Fruit fly (Drosophila melanogaster) whole organism, wandering third instar larva: Measurements from ENCODE around the gene CG14282.

Source experiments
- Abd-B ChIP-seq: fragments of >200 bp; optimal IDR thresholded peaks from 2 replicates; lab custom pipeline; 2017; ENCODE audit warnings: missing biosample characterization, missing genetic modification characterization
- CG32264 ChIP-seq: fragments of 200-800 bp; sonication (Bioruptor generic); optimal IDR thresholded peaks from 2 replicates; lab custom pipeline; 2016; ENCODE audit warnings: missing biosample characterization, missing genetic modification characterization
- CG9705 ChIP-seq: fragments of 200-800 bp; sonication (Bioruptor generic); optimal IDR thresholded peaks from 2 replicates; lab custom pipeline; 2018; ENCODE audit warnings: missing biosample characterization, mild to moderate bottlenecking, missing genetic modification characterization
- CrebA ChIP-seq: fragments of 200-800 bp; sonication (Bioruptor generic); optimal IDR thresholded peaks from 2 replicates; lab custom pipeline; 2016; ENCODE audit warnings: missing biosample characterization, mild to moderate bottlenecking, missing genetic modification characterization, borderline replicate concordance
- Dfd ChIP-seq: fragments of >200 bp; optimal IDR thresholded peaks from 2 replicates; lab custom pipeline; 2017; ENCODE audit warnings: missing biosample characterization, missing genetic modification characterization
- Dif ChIP-seq: fragments of 200-275, 200-300 bp; sonication (Bioruptor generic); optimal IDR thresholded peaks from 2 replicates; lab custom pipeline; 2018; ENCODE audit warnings: missing biosample characterization, missing genetic modification characterization; ENCODE audit not compliant: partially characterized antibody
- GATAd ChIP-seq: sonication (Bioruptor generic); optimal IDR thresholded peaks from 2 replicates; lab custom pipeline; 2016; ENCODE audit warnings: missing biosample characterization, missing genetic modification characterization
- HLH106 ChIP-seq: fragments of 200-800 bp; optimal IDR thresholded peaks from 3 replicates; lab custom pipeline; 2019; ENCODE audit warnings: missing biosample characterization, mild to moderate bottlenecking, missing genetic modification characterization, moderate library complexity
- Hnf4 ChIP-seq: fragments of 200-800 bp; sonication (Bioruptor generic); optimal IDR thresholded peaks from 2 replicates; lab custom pipeline; 2016; ENCODE audit warnings: missing biosample characterization, mild to moderate bottlenecking, missing genetic modification characterization
- Hr78 ChIP-seq: fragments of >200 bp; optimal IDR thresholded peaks from 2 replicates; lab custom pipeline; 2017; ENCODE audit warnings: missing biosample characterization, missing genetic modification characterization
- Hr83 ChIP-seq: fragments of 200-300 bp; sonication (Bioruptor generic); optimal IDR thresholded peaks from 2 replicates; lab custom pipeline; 2016; ENCODE audit warnings: missing biosample characterization, mild to moderate bottlenecking, missing genetic modification characterization, moderate library complexity; ENCODE audit not compliant: poor library complexity, severe bottlenecking
- Jra ChIP-seq: sonication (Bioruptor generic); optimal IDR thresholded peaks from 2 replicates; lab custom pipeline; 2016; ENCODE audit warnings: missing biosample characterization, missing genetic modification characterization
- Mio ChIP-seq: sonication (Bioruptor generic); optimal IDR thresholded peaks from 2 replicates; lab custom pipeline; 2016; ENCODE audit warnings: missing biosample characterization, missing genetic modification characterization
- Myc ChIP-seq: fragments of >200 bp; optimal IDR thresholded peaks from 2 replicates; lab custom pipeline; 2017
- N ChIP-seq: fragments of >200 bp; optimal IDR thresholded peaks from 2 replicates; lab custom pipeline; 2018; ENCODE audit warnings: missing biosample characterization, missing external identifiers, missing genetic modification characterization
- OdsH ChIP-seq: fragments of 200-800 bp; sonication (Bioruptor generic); optimal IDR thresholded peaks from 2 replicates; lab custom pipeline; 2016; ENCODE audit warnings: missing biosample characterization, mild to moderate bottlenecking, missing genetic modification characterization
- Rel ChIP-seq, 2 experiments: fragments of 200-800 bp; sonication (Bioruptor generic) in 1 of 2; optimal IDR thresholded peaks; 2 replicates in 1 of 2; 3 replicates in 1 of 2; lab custom pipeline; 2016 to 2019; ENCODE audit warnings: mild to moderate bottlenecking in 2 of 2, missing biosample characterization in 2 of 2, missing genetic modification characterization in 2 of 2, moderate library complexity in 1 of 2
- Sp1 ChIP-seq: fragments of 200-800 bp; sonication (Bioruptor generic); optimal IDR thresholded peaks from 3 replicates; lab custom pipeline; 2019; ENCODE audit warnings: missing biosample characterization, mild to moderate bottlenecking, missing genetic modification characterization, moderate library complexity
- Vsx2 ChIP-seq: fragments of 200-300, 225-300 bp; sonication (Bioruptor generic); optimal IDR thresholded peaks from 2 replicates; lab custom pipeline; 2018; ENCODE audit warnings: missing biosample characterization, missing genetic modification characterization; ENCODE audit not compliant: partially characterized antibody
- br ChIP-seq: fragments of 200-800 bp; sonication (Bioruptor generic); optimal IDR thresholded peaks from 2 replicates; lab custom pipeline; 2016; ENCODE audit warnings: missing biosample characterization, missing genetic modification characterization
- brk ChIP-seq: fragments of 200-800 bp; sonication (Bioruptor generic); optimal IDR thresholded peaks from 2 replicates; lab custom pipeline; 2016; ENCODE audit warnings: missing biosample characterization, mild to moderate bottlenecking, missing genetic modification characterization
- dl ChIP-seq, 2 experiments: fragments of 175-275, 200-275 bp in 1 of 2; fragments of 200-275 bp in 1 of 2; sonication (Bioruptor generic); optimal IDR thresholded peaks; lab custom pipeline; 2018; ENCODE audit warnings: mild to moderate bottlenecking in 2 of 2, missing biosample characterization in 2 of 2, missing genetic modification characterization in 2 of 2, moderate library complexity in 2 of 2; ENCODE audit not compliant: partially characterized antibody in 2 of 2, insufficient read depth in 1 of 2
- dmrt93B ChIP-seq: fragments of 200-800 bp; sonication (Bioruptor generic); optimal IDR thresholded peaks from 2 replicates; lab custom pipeline; 2018; ENCODE audit warnings: missing biosample characterization, mild to moderate bottlenecking, missing genetic modification characterization
- dsf ChIP-seq: sonication (Bioruptor generic); optimal IDR thresholded peaks from 2 replicates; lab custom pipeline; 2016; ENCODE audit warnings: missing biosample characterization, missing genetic modification characterization, borderline replicate concordance
- ey ChIP-seq: fragments of 200-800 bp; sonication (Bioruptor generic); optimal IDR thresholded peaks from 2 replicates; lab custom pipeline; 2016; ENCODE audit warnings: missing biosample characterization, missing genetic modification characterization
- foxo ChIP-seq, 2 experiments: fragments of 200-800 bp; sonication (Bioruptor generic); optimal IDR thresholded peaks; 2 replicates in 1 of 2; 3 replicates in 1 of 2; lab custom pipeline; 2016 to 2017; ENCODE audit warnings: missing biosample characterization in 2 of 2, missing genetic modification characterization in 2 of 2
- fru ChIP-seq: fragments of 200-800 bp; sonication (Bioruptor generic); optimal IDR thresholded peaks from 3 replicates; lab custom pipeline; 2016; ENCODE audit warnings: missing biosample characterization, mild to moderate bottlenecking, missing genetic modification characterization
- h ChIP-seq: fragments of 200-800 bp; sonication (Bioruptor generic); optimal IDR thresholded peaks from 3 replicates; lab custom pipeline; 2016; ENCODE audit warnings: missing biosample characterization, mild to moderate bottlenecking, missing genetic modification characterization
- jim ChIP-seq: fragments of 175-275, 200-325 bp; sonication (Bioruptor generic); optimal IDR thresholded peaks from 2 replicates; lab custom pipeline; 2016; ENCODE audit warnings: missing biosample characterization, mild to moderate bottlenecking, missing genetic modification characterization
- lola ChIP-seq: fragments of >200 bp; optimal IDR thresholded peaks from 2 replicates; lab custom pipeline; 2017; ENCODE audit warnings: missing biosample characterization, missing genetic modification characterization
- pan ChIP-seq: fragments of >200 bp; optimal IDR thresholded peaks from 2 replicates; lab custom pipeline; 2017
- psq ChIP-seq: fragments of 200-800 bp; sonication (Bioruptor generic); optimal IDR thresholded peaks from 3 replicates; lab custom pipeline; 2017; ENCODE audit warnings: missing biosample characterization, mild to moderate bottlenecking, missing genetic modification characterization, moderate library complexity
- rgr ChIP-seq: fragments of 200-800 bp; sonication (Bioruptor generic); optimal IDR thresholded peaks from 3 replicates; lab custom pipeline; 2016; ENCODE audit warnings: missing biosample characterization, mild to moderate bottlenecking, missing genetic modification characterization
- sage ChIP-seq: fragments of 200-800 bp; sonication (Bioruptor generic); optimal IDR thresholded peaks from 2 replicates; lab custom pipeline; 2016; ENCODE audit warnings: missing biosample characterization, mild to moderate bottlenecking, missing genetic modification characterization
- sv ChIP-seq: fragments of 200-800 bp; sonication (Bioruptor generic); optimal IDR thresholded peaks from 3 replicates; lab custom pipeline; 2016; ENCODE audit warnings: missing biosample characterization, missing genetic modification characterization
- tai ChIP-seq: sonication (Bioruptor generic); optimal IDR thresholded peaks from 2 replicates; lab custom pipeline; 2016; ENCODE audit warnings: missing biosample characterization, missing genetic modification characterization
- usp ChIP-seq: fragments of >200 bp; optimal IDR thresholded peaks from 2 replicates; lab custom pipeline; 2017; ENCODE audit warnings: missing biosample characterization, missing genetic modification characterization
- woc ChIP-seq: sonication (Bioruptor generic); optimal IDR thresholded peaks from 2 replicates; lab custom pipeline; 2016; ENCODE audit warnings: missing biosample characterization, mild to moderate bottlenecking, missing genetic modification characterization

Gene CG14282

dm6 chr3R:19226137-19226873 lies 49.5 kb downstream of the CG14282 start, which contains the start of gene vib:
Gene vib, minus strand, starts transcription at chr3R:19226651.
- no peak for TF ChIP-seq Hnf4 (GFP tag; lab: Kevin White, UChicago)
- TF ChIP-seq sage (GFP tag; lab: Kevin White, UChicago): peak; percentile 15
- TF ChIP-seq foxo (GFP tag; optimal IDR thresholded peaks at IDR 0.05; lab: Kevin White, UChicago): peak in 1 of 2 experiments; percentile 62
- TF ChIP-seq fru: peak; percentile 80
- TF ChIP-seq N (GFP tag; lab: Kevin White, UChicago): no peak
- TF ChIP-seq sv (GFP tag; lab: Kevin White, UChicago): peak; percentile 27
- TF ChIP-seq Jra (GFP tag; lab: Kevin White, UChicago): no peak
- no peak for TF ChIP-seq ey (GFP tag; lab: Kevin White, UChicago)
- peak; percentile 56 for TF ChIP-seq HLH106 (tag; lab: Kevin White, UChicago)
- no peak for TF ChIP-seq Hr78
- TF ChIP-seq dsf (GFP tag; lab: Kevin White, UChicago): no peak
- TF ChIP-seq Rel (GFP tag; optimal IDR thresholded peaks at IDR 0.05; lab: Kevin White, UChicago): no peak
- TF ChIP-seq Rel (tag; optimal IDR thresholded peaks at IDR 0.05; lab: Kevin White, UChicago): peak; percentile 38
- no peak for TF ChIP-seq Dfd
- TF ChIP-seq br: peak; percentile 45
- TF ChIP-seq CrebA (GFP tag; lab: Kevin White, UChicago): no peak
- peak; percentile 26 for TF ChIP-seq psq
- TF ChIP-seq woc (GFP tag; lab: Kevin White, UChicago): no peak
- TF ChIP-seq Sp1 (GFP tag; lab: Kevin White, UChicago): peak; percentile 56
- no peak for TF ChIP-seq pan (lab: Kevin White, UChicago)
- peak; percentile 39 for TF ChIP-seq h (GFP tag; lab: Kevin White, UChicago)
- no peak for TF ChIP-seq dmrt93B (GFP tag; lab: Kevin White, UChicago)
- TF ChIP-seq CG9705 (GFP tag; lab: Kevin White, UChicago): peak; percentile 12
- no peak for TF ChIP-seq tai
- TF ChIP-seq rgr (GFP tag; lab: Kevin White, UChicago): peak; percentile 16
- no peak for TF ChIP-seq Abd-B
- TF ChIP-seq Mio (GFP tag; lab: Kevin White, UChicago): no peak
- TF ChIP-seq jim (GFP tag; lab: Kevin White, UChicago): no peak
- no peak for TF ChIP-seq brk (GFP tag; lab: Kevin White, UChicago)
- no peak for TF ChIP-seq Vsx2 (GFP tag; lab: Kevin White, UChicago)
- peak; percentile 5 for TF ChIP-seq Hr83 (GFP tag; lab: Kevin White, UChicago)
- TF ChIP-seq Dif (GFP tag; lab: Kevin White, UChicago): no peak
- TF ChIP-seq lola (GFP tag; lab: Kevin White, UChicago): no peak
- no peak for TF ChIP-seq CG32264 (GFP tag; lab: Kevin White, UChicago)
- TF ChIP-seq Myc (lab: Kevin White, UChicago): no peak
- no peak for TF ChIP-seq usp (GFP tag; lab: Kevin White, UChicago)
- no peak for TF ChIP-seq OdsH
- TF ChIP-seq GATAd (GFP tag; lab: Kevin White, UChicago): no peak
- no peak for TF ChIP-seq dl (GFP tag; optimal IDR thresholded peaks at IDR 0.05; lab: Kevin White, UChicago; ENCODE audit: insufficient read depth in 1 of 2, partially characterized antibody in 2 of 2)
